Worm (Caenorhabditis elegans) whole organism, mixed stage, embryonic: ENCODE measurements around the gene F19B10.1.

Experiments used
- flh-1 ChIP-seq: fragments of 200-800 bp; sonication (Bioruptor generic); optimal IDR thresholded peaks from 2 replicates; lab custom pipeline; 2018; ENCODE audit warnings: mild to moderate bottlenecking, missing genetic modification characterization, moderate library complexity, missing compliant biosample characterization
- lin-13 ChIP-seq: fragments of 150-350 bp; optimal IDR thresholded peaks from 2 replicates; lab custom pipeline; 2014; ENCODE audit warnings: missing biosample characterization, missing genetic modification characterization
- nhr-12 ChIP-seq: fragments of 150-350 bp; optimal IDR thresholded peaks from 2 replicates; lab custom pipeline; 2014; ENCODE audit warnings: missing biosample characterization, missing genetic modification characterization
- nhr-237 ChIP-seq: fragments of 150-350 bp; optimal IDR thresholded peaks from 2 replicates; lab custom pipeline; 2014; ENCODE audit warnings: missing biosample characterization, missing genetic modification characterization
- nhr-76 ChIP-seq: sonication (generic microtip); optimal IDR thresholded peaks from 2 replicates; lab custom pipeline; 2017; ENCODE audit warnings: missing biosample characterization, missing genetic modification characterization
- pha-4 ChIP-seq: fragments of 150-350 bp; optimal IDR thresholded peaks from 2 replicates; lab custom pipeline; 2018; ENCODE audit warnings: missing biosample characterization, missing genetic modification reagents, missing genetic modification characterization
- snpc-4 ChIP-seq: fragments of 150-350 bp; optimal IDR thresholded peaks from 2 replicates; lab custom pipeline; 2014; ENCODE audit warnings: missing biosample characterization, missing genetic modification characterization
- unc-62 ChIP-seq: fragments of 150-350 bp; optimal IDR thresholded peaks from 2 replicates; lab custom pipeline; 2014; ENCODE audit warnings: missing biosample characterization, missing genetic modification reagents, missing genetic modification characterization

- TF ChIP-seq snpc-4 (tag; lab: Kevin White, UChicago) (no peak), unc-62 (GFP tag; lab: Kevin White, UChicago) (no peak), nhr-237 (no peak), nhr-76 (no peak), flh-1 (GFP tag; lab: Kevin White, UChicago) (no peak), nhr-12 (tag; lab: Kevin White, UChicago) (no peak), pha-4 (tag; lab: Kevin White, UChicago) (no peak), lin-13 (tag; lab: Kevin White, UChicago) (no peak)
These were observed 1.6 kb downstream of the F19B10.1 start for ce11 chrII:3684487-3685067.
